Worm (Caenorhabditis elegans) whole organism, L4/young adult: ENCODE results near the gene K08D8.10.

Experiments
- W03F9.2 ChIP-seq: fragments of 150-350 bp; optimal IDR thresholded peaks from 2 replicates; lab custom pipeline; 2014; ENCODE audit warnings: missing biosample characterization, missing genetic modification characterization
- dao-5 ChIP-seq: sonication (generic microtip); optimal IDR thresholded peaks from 2 replicates; lab custom pipeline; 2016; ENCODE audit warnings: missing genotype, missing genetic modification characterization, moderate library complexity, missing compliant biosample characterization

DNA sequence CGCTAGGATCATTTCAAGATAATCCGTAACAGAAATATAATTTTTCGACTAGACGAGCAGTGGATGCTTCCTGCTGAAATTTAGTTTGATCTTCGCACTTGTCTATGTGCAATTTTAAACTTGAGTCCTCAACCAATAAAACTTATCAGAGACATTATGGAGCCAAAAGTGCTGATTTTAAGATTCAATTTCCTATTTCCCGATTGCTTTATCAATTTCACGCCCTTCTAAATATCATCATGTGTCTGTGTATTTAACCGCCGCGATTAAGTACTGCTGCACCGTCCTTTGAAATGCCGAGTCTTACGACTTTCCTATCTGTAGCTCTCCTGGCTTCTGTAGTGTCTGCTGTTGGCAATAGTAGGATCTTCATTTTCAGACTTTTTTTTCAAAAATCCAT is 20.7 kb downstream of the K08D8.10 start, which contains the start of gene C32H11.4:
- TF ChIP-seq dao-5 (tag; lab: Kevin White, UChicago) (no peak), W03F9.2 (no peak)
